Worm (Caenorhabditis elegans) whole organism, L3 larva: ENCODE data around the gene F25G6.9.
A peak's percentile ranks its signal among the peaks of the same experiment; 100 is the strongest.

ENCODE experiments used
- R02D3.7 ChIP-seq: fragments of 150-350 bp; optimal IDR thresholded peaks from 2 replicates; lab custom pipeline; 2014; ENCODE audit warnings: missing biosample characterization, missing genetic modification characterization
- ZK546.5 ChIP-seq: sonication (generic microtip); optimal IDR thresholded peaks from 2 replicates; lab custom pipeline; 2017; ENCODE audit warnings: missing biosample characterization, missing genetic modification characterization
- aly-2 ChIP-seq: fragments of 150-350 bp; optimal IDR thresholded peaks from 2 replicates; lab custom pipeline; 2014; ENCODE audit warnings: missing biosample characterization, missing genetic modification characterization
- ama-1 ChIP-seq: fragments of 150-350 bp; optimal IDR thresholded peaks from 2 replicates; lab custom pipeline; 2018
- ceh-28 ChIP-seq: fragments of 150-350 bp; optimal IDR thresholded peaks from 2 replicates; lab custom pipeline; 2014; ENCODE audit warnings: missing biosample characterization, missing genetic modification reagents, missing genetic modification characterization
- egl-27 ChIP-seq: sonication (generic microtip); optimal IDR thresholded peaks from 4 replicates; lab custom pipeline; 2017; ENCODE audit warnings: missing biosample characterization, missing genetic modification reagents, missing genetic modification characterization
- egl-5 ChIP-seq: fragments of 150-350 bp; optimal IDR thresholded peaks from 2 replicates; lab custom pipeline; 2017; ENCODE audit warnings: missing biosample characterization, missing genetic modification reagents, missing genetic modification characterization, inconsistent platforms
- elt-1 ChIP-seq: fragments of 150-350 bp; optimal IDR thresholded peaks from 2 replicates; lab custom pipeline; 2014; ENCODE audit warnings: missing biosample characterization, missing genetic modification characterization
- elt-2 ChIP-seq: sonication (generic microtip); optimal IDR thresholded peaks from 2 replicates; lab custom pipeline; 2016; ENCODE audit warnings: missing genetic modification reagents, mild to moderate bottlenecking, missing genetic modification characterization, missing compliant biosample characterization
- elt-3 ChIP-seq, 3 experiments: fragments of 150-350 bp in 1 of 3; sonication (generic microtip) in 2 of 3; optimal IDR thresholded peaks; 2 replicates in 2 of 3; 4 replicates in 1 of 3; lab custom pipeline; 2014 to 2017; ENCODE audit warnings: missing biosample characterization in 3 of 3, missing genetic modification characterization in 3 of 3
- eor-1 ChIP-seq, 2 experiments: fragments of 150-350 bp; optimal IDR thresholded peaks; 2 replicates each; lab custom pipeline; 2014 to 2018; ENCODE audit warnings: missing biosample characterization in 2 of 2, missing genetic modification characterization in 2 of 2
- fkh-10 ChIP-seq: sonication (generic microtip); optimal IDR thresholded peaks from 2 replicates; lab custom pipeline; 2017; ENCODE audit warnings: missing biosample characterization, missing genetic modification reagents, missing genetic modification characterization
- fos-1 ChIP-seq: fragments of 150-350 bp; optimal IDR thresholded peaks from 2 replicates; lab custom pipeline; 2014; ENCODE audit warnings: missing biosample characterization, missing genetic modification characterization
- jun-1 ChIP-seq: fragments of 150-350 bp; optimal IDR thresholded peaks from 2 replicates; lab custom pipeline; 2014; ENCODE audit warnings: missing biosample characterization, missing genetic modification reagents, missing genetic modification characterization
- lin-15B ChIP-seq: fragments of 150-350 bp; optimal IDR thresholded peaks from 2 replicates; lab custom pipeline; 2014; ENCODE audit warnings: missing biosample characterization, missing genetic modification characterization
- lin-39 ChIP-seq: fragments of 150-350 bp; optimal IDR thresholded peaks from 2 replicates; lab custom pipeline; 2018; ENCODE audit warnings: missing biosample characterization, missing genetic modification reagents, missing genetic modification characterization
- lsy-12 ChIP-seq: sonication (generic microtip); optimal IDR thresholded peaks from 2 replicates; lab custom pipeline; 2016; ENCODE audit warnings: mild to moderate bottlenecking, missing genetic modification characterization, missing compliant biosample characterization
- mdl-1 ChIP-seq: fragments of 150-350 bp; optimal IDR thresholded peaks from 2 replicates; lab custom pipeline; 2014; ENCODE audit warnings: missing biosample characterization, missing genetic modification characterization
- mml-1 ChIP-seq: fragments of 150-350 bp; sonication (generic microtip); optimal IDR thresholded peaks from 3 replicates; lab custom pipeline; 2014; ENCODE audit warnings: missing biosample characterization, missing genetic modification characterization
- nfya-1 ChIP-seq: sonication (generic microtip); optimal IDR thresholded peaks from 2 replicates; lab custom pipeline; 2017; ENCODE audit warnings: missing genetic modification characterization, mild to moderate bottlenecking, missing compliant biosample characterization, antibody characterized with exemption, moderate library complexity; ENCODE audit not compliant: insufficient read depth
- nhr-11 ChIP-seq: fragments of 150-350 bp; optimal IDR thresholded peaks from 2 replicates; lab custom pipeline; 2014; ENCODE audit warnings: missing biosample characterization, missing genetic modification characterization
- nhr-12 ChIP-seq: fragments of 150-350 bp; optimal IDR thresholded peaks from 2 replicates; lab custom pipeline; 2014; ENCODE audit warnings: missing biosample characterization, missing genetic modification characterization
- nhr-237 ChIP-seq: fragments of 150-350 bp; optimal IDR thresholded peaks from 2 replicates; lab custom pipeline; 2014; ENCODE audit warnings: missing biosample characterization, missing genetic modification characterization
- nhr-25 ChIP-seq: sonication (generic microtip); optimal IDR thresholded peaks from 2 replicates; lab custom pipeline; 2017; ENCODE audit warnings: missing biosample characterization, missing genetic modification characterization
- nhr-28 ChIP-seq: fragments of 150-350 bp; optimal IDR thresholded peaks from 2 replicates; lab custom pipeline; 2014; ENCODE audit warnings: missing biosample characterization, missing genetic modification characterization
- nhr-76 ChIP-seq: fragments of 150-350 bp; sonication (generic microtip); optimal IDR thresholded peaks from 5 replicates; lab custom pipeline; 2014; ENCODE audit warnings: missing biosample characterization, missing genetic modification characterization
- nhr-77 ChIP-seq: fragments of 150-350 bp; optimal IDR thresholded peaks from 2 replicates; lab custom pipeline; 2014; ENCODE audit warnings: missing biosample characterization, missing genetic modification characterization
- skn-1 ChIP-seq: fragments of 150-350 bp; optimal IDR thresholded peaks from 2 replicates; lab custom pipeline; 2014; ENCODE audit warnings: missing biosample characterization, missing genetic modification characterization
- snpc-4 ChIP-seq: fragments of 150-350 bp; optimal IDR thresholded peaks from 2 replicates; lab custom pipeline; 2014; ENCODE audit warnings: missing biosample characterization, missing genetic modification characterization
- tbx-2 ChIP-seq: sonication (generic microtip); optimal IDR thresholded peaks from 2 replicates; lab custom pipeline; 2016; ENCODE audit warnings: mild to moderate bottlenecking, missing genetic modification characterization, missing compliant biosample characterization
- unc-62 ChIP-seq: fragments of 150-350 bp; sonication (generic microtip); optimal IDR thresholded peaks from 4 replicates; lab custom pipeline; 2014; ENCODE audit warnings: missing biosample characterization, missing genetic modification reagents, missing genetic modification characterization
- ztf-11 ChIP-seq: fragments of 150-350 bp; optimal IDR thresholded peaks from 2 replicates; lab custom pipeline; 2014; ENCODE audit warnings: missing biosample characterization, missing genetic modification characterization
- ztf-4 ChIP-seq: fragments of 150-350 bp; optimal IDR thresholded peaks from 2 replicates; lab custom pipeline; 2014; ENCODE audit warnings: missing biosample characterization, missing genetic modification characterization

Gene F25G6.9

DNA sequence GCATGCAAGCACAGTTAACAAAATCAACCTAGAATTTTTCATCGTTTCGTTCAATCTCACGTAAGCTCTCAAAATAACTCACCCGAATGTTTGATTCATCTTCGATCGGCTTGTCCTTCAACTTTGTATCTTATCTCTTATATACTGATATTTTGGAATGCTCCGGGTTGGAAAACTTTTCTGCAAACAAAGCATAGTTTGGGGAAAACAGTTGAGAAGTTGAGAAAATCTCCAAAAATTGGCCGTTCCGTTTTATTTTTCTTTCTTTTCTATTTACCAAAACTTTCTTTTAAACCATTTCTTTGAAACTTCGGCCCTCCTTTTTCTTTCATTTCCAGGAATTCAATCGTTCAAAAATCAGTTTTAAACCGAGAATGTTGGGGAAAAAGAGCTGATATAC, 32.8 kb upstream of the F25G6.9 start, which contains the start of gene F41E6.15:
Gene F41E6.15 (minus strand): TSS at position 101 of the 400 bp plus-strand sequence.
- no peak for TF ChIP-seq fos-1 (tag; lab: Kevin White, UChicago)
- no peak for TF ChIP-seq nhr-11
- TF ChIP-seq nhr-77: no peak
- TF ChIP-seq egl-27 (tag; lab: Kevin White, UChicago): no peak
- TF ChIP-seq, all 47 proteins: peak for 0

DNA sequence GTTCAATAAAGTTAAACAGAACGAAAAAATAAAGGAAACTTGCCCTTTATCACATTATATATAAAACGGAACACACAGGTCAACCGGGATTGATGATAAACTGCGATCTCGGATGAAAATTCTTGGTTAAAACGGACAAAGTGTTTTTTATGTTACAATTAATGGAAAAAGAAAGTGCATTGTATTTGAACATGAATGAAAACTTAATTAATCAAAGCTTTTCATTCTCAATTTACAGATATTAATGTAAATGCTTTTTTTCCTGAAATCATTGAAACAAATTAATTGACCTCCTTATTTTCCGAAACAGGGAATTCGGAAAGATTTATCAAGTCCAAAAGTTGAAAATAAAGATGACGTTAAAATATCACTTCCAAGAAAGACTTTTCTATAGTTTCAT, 31.6 kb upstream of the F25G6.9 start, which contains the start of gene F41E6.8:
Gene F41E6.8 (minus strand): TSS at position 101 of the 400 bp plus-strand sequence.
- no peak for TF ChIP-seq mdl-1
- TF ChIP-seq fkh-10 (GFP tag; lab: Kevin White, UChicago): no peak
- no peak for TF ChIP-seq lsy-12 (tag; lab: Kevin White, UChicago)
- TF ChIP-seq nhr-237 (tag; lab: Kevin White, UChicago): no peak
- TF ChIP-seq unc-62 (GFP tag; lab: Kevin White, UChicago): no peak
- TF ChIP-seq nhr-76 (tag; lab: Kevin White, UChicago): no peak
- no peak for TF ChIP-seq ama-1 (lab: Kevin White, UChicago)
- TF ChIP-seq lin-39: no peak
- no peak for TF ChIP-seq egl-27 (tag; lab: Kevin White, UChicago)
- TF ChIP-seq fos-1 (tag; lab: Kevin White, UChicago): no peak
- no peak for TF ChIP-seq nhr-12 (tag; lab: Kevin White, UChicago)
- TF ChIP-seq nfya-1 (tag; lab: Kevin White, UChicago): no peak
- no peak for TF ChIP-seq aly-2 (tag; lab: Kevin White, UChicago)
- no peak for TF ChIP-seq eor-1 (tag; optimal IDR thresholded peaks at IDR 0.05; lab: Kevin White, UChicago)
- TF ChIP-seq elt-2: no peak

DNA sequence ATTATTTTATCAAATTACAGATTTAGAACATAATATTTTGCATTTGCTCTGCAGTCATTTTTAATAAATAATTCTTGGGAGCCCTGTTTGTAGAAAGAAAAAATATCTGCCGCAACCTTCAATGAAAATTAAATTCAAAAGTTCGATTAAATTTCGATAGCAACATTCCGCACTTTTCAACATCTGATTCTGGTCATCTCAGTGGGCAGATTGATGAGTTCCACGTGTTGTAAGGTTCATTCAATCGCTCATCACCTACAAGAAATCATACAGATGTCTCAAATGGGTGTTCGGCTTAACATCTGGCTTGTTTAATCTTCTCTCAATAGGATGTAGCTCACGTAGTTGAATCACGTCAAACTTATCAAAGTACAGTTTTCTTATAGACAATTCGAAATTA, 30.2 kb upstream of the F25G6.9 start:
- TF ChIP-seq skn-1 (tag; lab: Kevin White, UChicago) (no peak), aly-2 (tag; lab: Kevin White, UChicago) (no peak), nhr-25 (tag; lab: Kevin White, UChicago) (no peak), R02D3.7 (tag; lab: Kevin White, UChicago) (no peak), elt-2 (no peak), elt-1 (tag; lab: Kevin White, UChicago) (no peak), nhr-11 (no peak)

DNA sequence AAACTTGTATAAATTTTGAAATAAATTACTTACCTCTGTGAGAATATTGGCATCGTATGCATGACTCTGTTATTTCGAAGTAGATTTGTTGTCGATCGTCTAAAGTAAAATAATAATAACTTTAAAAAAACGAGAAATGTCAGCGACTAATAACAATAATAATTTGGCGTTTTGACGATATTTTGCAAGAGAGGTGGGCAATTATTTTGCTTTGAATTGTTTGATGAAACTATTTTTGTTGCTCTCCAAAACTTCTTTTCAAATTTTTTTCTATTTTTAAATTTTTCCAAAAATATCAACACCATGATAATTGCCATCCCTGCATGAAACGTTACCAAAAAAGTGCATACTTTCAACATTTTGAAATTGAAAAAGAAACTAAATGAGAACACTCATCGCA, 29.4 kb upstream of the F25G6.9 start, which contains the start of gene F41E6.7:
Gene F41E6.7 (minus strand): TSS at position 101 of the 400 bp plus-strand sequence.
- no peak for TF ChIP-seq nhr-12 (tag; lab: Kevin White, UChicago)
- no peak for TF ChIP-seq tbx-2 (tag; lab: Kevin White, UChicago)
- TF ChIP-seq elt-1 (tag; lab: Kevin White, UChicago): no peak
- no peak for TF ChIP-seq elt-3 (tag; optimal IDR thresholded peaks at IDR 0.05; lab: Kevin White, UChicago)
- no peak for TF ChIP-seq lin-15B (tag; lab: Kevin White, UChicago)
- TF ChIP-seq nhr-76 (tag; lab: Kevin White, UChicago): no peak
- TF ChIP-seq ZK546.5 (tag; lab: Kevin White, UChicago): no peak
- TF ChIP-seq fkh-10 (GFP tag; lab: Kevin White, UChicago): no peak
- TF ChIP-seq ztf-4 (tag; lab: Kevin White, UChicago): no peak

DNA sequence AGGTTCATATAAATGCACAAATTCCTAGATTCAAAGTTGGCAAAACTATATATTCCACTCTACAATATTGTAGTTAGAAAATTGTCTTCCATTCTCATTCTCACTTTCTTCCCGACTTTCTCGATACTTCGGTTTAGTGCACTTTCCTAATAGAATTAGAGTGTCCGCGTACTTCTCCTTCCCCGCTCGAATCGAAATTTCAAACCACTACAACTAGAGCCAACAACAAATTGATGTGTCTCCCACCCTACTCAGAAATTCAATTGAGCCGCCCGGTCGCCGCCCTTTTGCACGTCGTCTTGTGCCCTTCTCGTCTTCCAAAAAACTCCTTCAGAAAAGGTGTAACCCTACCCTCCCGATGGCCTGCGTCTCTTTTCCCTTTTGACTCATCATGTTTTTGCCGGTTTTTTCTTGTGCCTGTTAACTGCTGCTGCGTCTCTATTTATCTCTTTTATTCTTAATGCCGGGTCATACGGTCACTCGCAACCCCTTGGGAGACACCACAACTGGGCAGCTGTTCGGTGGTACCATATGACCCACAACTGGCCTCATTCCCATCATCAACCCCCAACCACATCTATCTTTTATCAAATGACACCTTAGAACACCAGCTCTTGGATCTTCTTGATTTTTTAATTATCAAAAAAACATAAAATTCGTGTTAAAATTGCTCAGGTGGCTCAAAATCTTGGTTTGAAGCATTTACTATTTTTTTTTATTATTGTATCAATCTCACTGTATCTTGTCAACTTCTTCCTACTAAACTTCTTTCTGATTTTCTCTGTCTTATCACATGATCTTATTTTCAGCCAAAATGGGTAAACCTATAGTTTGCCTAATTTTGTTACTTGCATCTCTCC, 24.5 kb upstream of the F25G6.9 start, which contains the start of gene tag-196:
Gene tag-196 (plus strand): TSS at position 810 of the 860 bp plus-strand sequence.
- no peak for TF ChIP-seq ztf-11 (tag; lab: Kevin White, UChicago)
- TF ChIP-seq ceh-28: no peak
- no peak for TF ChIP-seq jun-1 (tag; lab: Kevin White, UChicago)
- no peak for TF ChIP-seq mml-1 (tag; lab: Kevin White, UChicago)
- TF ChIP-seq lin-39: peak; percentile 32
- TF ChIP-seq mdl-1: no peak
- no peak for TF ChIP-seq nhr-77
- TF ChIP-seq ZK546.5 (tag; lab: Kevin White, UChicago): no peak
- TF ChIP-seq nfya-1 (tag; lab: Kevin White, UChicago): peak; percentile 24
- no peak for TF ChIP-seq snpc-4 (tag; lab: Kevin White, UChicago)
- no peak for TF ChIP-seq nhr-12 (tag; lab: Kevin White, UChicago)
- TF ChIP-seq nhr-11: no peak
- no peak for TF ChIP-seq unc-62 (GFP tag; lab: Kevin White, UChicago)
- no peak for TF ChIP-seq fos-1 (tag; lab: Kevin White, UChicago)
- no peak for TF ChIP-seq skn-1 (tag; lab: Kevin White, UChicago)
- peak; percentile 48 for TF ChIP-seq egl-5
- no peak for TF ChIP-seq nhr-28
- no peak for TF ChIP-seq elt-2
- no peak for TF ChIP-seq fkh-10 (GFP tag; lab: Kevin White, UChicago)
- TF ChIP-seq nhr-237 (tag; lab: Kevin White, UChicago): no peak
- no peak for TF ChIP-seq ztf-4 (tag; lab: Kevin White, UChicago)
